Worm (Caenorhabditis elegans) whole organism, L1 larva: Measurements from ENCODE around the gene ntl-4.
"Not testable (repeated sequence)": the region's sequence is repeated elsewhere in the genome, so short reads cannot be mapped to it uniquely, and the experiment has no call there.

ENCODE experiments used
- C34B4.2 ChIP-seq: sonication (generic microtip); optimal IDR thresholded peaks from 2 replicates; lab custom pipeline; 2017; ENCODE audit warnings: mild to moderate bottlenecking, missing genetic modification characterization, missing compliant biosample characterization
- ama-1 ChIP-seq: fragments of 150-350 bp; optimal IDR thresholded peaks from 2 replicates; lab custom pipeline; 2014
- ceh-82 ChIP-seq, 3 experiments: fragments of 150-350 bp in 1 of 3; sonication (generic microtip) in 2 of 3; optimal IDR thresholded peaks; 2 replicates each; lab custom pipeline; 2014 to 2017; ENCODE audit warnings: missing biosample characterization in 3 of 3, missing genetic modification characterization in 3 of 3
- lin-39 ChIP-seq: fragments of 150-350 bp; optimal IDR thresholded peaks from 2 replicates; lab custom pipeline; 2014; ENCODE audit warnings: missing biosample characterization, missing genetic modification reagents, missing genetic modification characterization
- nhr-12 ChIP-seq: sonication (generic microtip); optimal IDR thresholded peaks from 2 replicates; lab custom pipeline; 2017; ENCODE audit warnings: missing biosample characterization, missing genetic modification characterization
- nhr-19 ChIP-seq: fragments of 200-800 bp; sonication (Bioruptor generic); conservative IDR thresholded peaks from 2 replicates; pipeline ENCODE4 v1.3.6; 2022; ENCODE audit warnings: missing genetic modification characterization, missing compliant biosample characterization
- nhr-20 ChIP-seq: sonication (generic microtip); optimal IDR thresholded peaks from 2 replicates; lab custom pipeline; 2016; ENCODE audit warnings: mild to moderate bottlenecking, missing genetic modification characterization, missing compliant biosample characterization
- nhr-76 ChIP-seq: sonication (generic microtip); optimal IDR thresholded peaks from 2 replicates; lab custom pipeline; 2017; ENCODE audit warnings: missing biosample characterization, missing genetic modification characterization
- nhr-77 ChIP-seq: fragments of 150-350 bp; optimal IDR thresholded peaks from 2 replicates; lab custom pipeline; 2014; ENCODE audit warnings: missing biosample characterization, missing genetic modification characterization
- nhr-84 ChIP-seq: sonication (generic microtip); optimal IDR thresholded peaks from 2 replicates; lab custom pipeline; 2017; ENCODE audit warnings: missing biosample characterization, missing genetic modification characterization
- pqm-1 ChIP-seq: sonication (generic microtip); optimal IDR thresholded peaks from 3 replicates; lab custom pipeline; 2017; ENCODE audit warnings: missing biosample characterization, missing genetic modification characterization
- ztf-11 ChIP-seq, 2 experiments: sonication (generic microtip); optimal IDR thresholded peaks; 2 replicates each; lab custom pipeline; 2016 to 2017; ENCODE audit warnings: missing genetic modification characterization in 2 of 2, missing biosample characterization in 1 of 2, missing compliant biosample characterization in 1 of 2
- ztf-4 ChIP-seq: fragments of 150-350 bp; optimal IDR thresholded peaks from 2 replicates; lab custom pipeline; 2014; ENCODE audit warnings: missing biosample characterization, missing genetic modification characterization

- TF ChIP-seq nhr-12 (tag; lab: Kevin White, UChicago); lin-39 (tag; lab: Kevin White, UChicago); ztf-4 (tag; lab: Kevin White, UChicago); ama-1 (lab: Kevin White, UChicago); nhr-76 (tag; lab: Kevin White, UChicago); C34B4.2 (tag; lab: Kevin White, UChicago); pqm-1; nhr-84: not testable (repeated sequence)
- peak in 1 of 2 experiments; percentile 48 for TF ChIP-seq ztf-11 (tag; optimal IDR thresholded peaks at IDR 0.05; lab: Kevin White, UChicago)
- TF ChIP-seq nhr-19 (GFP tag; lab: Robert Waterston, UW): peak; percentile 91
- TF ChIP-seq ceh-82 (tag; optimal IDR thresholded peaks at IDR 0.05; lab: Kevin White, UChicago): peak; percentile 17 to 77 (median 32)
- peak; percentile 39 for TF ChIP-seq nhr-77 (tag; lab: Kevin White, UChicago)
- peak; percentile 75 for TF ChIP-seq nhr-20
Measured at ce11 chrIV:7946899-7947499, 36.6 kb downstream of the ntl-4 start, which contains the start of gene F20D12.12.
